Worm (Caenorhabditis elegans) whole organism, mixed stage, embryonic: ENCODE data around the gene abi-1.

Experiments
- M03D4.4 ChIP-seq: sonication (generic microtip); optimal IDR thresholded peaks from 2 replicates; lab custom pipeline; 2017; ENCODE audit warnings: mild to moderate bottlenecking, missing genetic modification characterization, missing compliant biosample characterization
- bed-3 ChIP-seq: fragments of 200-800 bp; sonication (Bioruptor generic); optimal IDR thresholded peaks from 3 replicates; lab custom pipeline; 2018; ENCODE audit warnings: mild to moderate bottlenecking, missing genetic modification characterization, moderate library complexity, missing compliant biosample characterization
- ceh-39 ChIP-seq: fragments of 150-350 bp; optimal IDR thresholded peaks from 2 replicates; lab custom pipeline; 2014; ENCODE audit warnings: missing biosample characterization, missing genetic modification characterization
- ceh-43 ChIP-seq: fragments of 200-800 bp; sonication (Bioruptor generic); optimal IDR thresholded peaks from 2 replicates; lab custom pipeline; 2018; ENCODE audit warnings: mild to moderate bottlenecking, missing genetic modification characterization, moderate library complexity, missing compliant biosample characterization
- ceh-83 ChIP-seq: fragments of 200-800 bp; sonication (Bioruptor generic); optimal IDR thresholded peaks from 2 replicates; lab custom pipeline; 2018; ENCODE audit warnings: mild to moderate bottlenecking, missing genetic modification characterization, missing compliant biosample characterization
- ces-1 ChIP-seq: fragments of 150-350 bp; optimal IDR thresholded peaks from 2 replicates; lab custom pipeline; 2014; ENCODE audit warnings: missing biosample characterization, missing genetic modification reagents, missing genetic modification characterization
- cnd-1 ChIP-seq: fragments of 200-800 bp; sonication (Bioruptor generic); optimal IDR thresholded peaks from 2 replicates; lab custom pipeline; 2018; ENCODE audit warnings: mild to moderate bottlenecking, missing genetic modification characterization, missing compliant biosample characterization
- drap-1 ChIP-seq: fragments of 200-800 bp; sonication (Bioruptor generic); optimal IDR thresholded peaks from 3 replicates; lab custom pipeline; 2018; ENCODE audit warnings: mild to moderate bottlenecking, missing genetic modification characterization, missing compliant biosample characterization
- elt-1 ChIP-seq: sonication (generic microtip); optimal IDR thresholded peaks from 2 replicates; lab custom pipeline; 2017; ENCODE audit warnings: missing genetic modification characterization, mild to moderate bottlenecking, missing compliant biosample characterization, antibody characterized with exemption, moderate library complexity, borderline replicate concordance; ENCODE audit not compliant: insufficient read depth
- elt-3 ChIP-seq: fragments of 150-350 bp; optimal IDR thresholded peaks from 2 replicates; lab custom pipeline; 2014; ENCODE audit warnings: missing biosample characterization, missing genetic modification characterization
- flh-1 ChIP-seq: fragments of 200-800 bp; sonication (Bioruptor generic); optimal IDR thresholded peaks from 2 replicates; lab custom pipeline; 2018; ENCODE audit warnings: mild to moderate bottlenecking, missing genetic modification characterization, moderate library complexity, missing compliant biosample characterization
- ham-2 ChIP-seq: fragments of 200-800 bp; sonication (Bioruptor generic); optimal IDR thresholded peaks from 2 replicates; lab custom pipeline; 2018; ENCODE audit warnings: mild to moderate bottlenecking, missing genetic modification characterization, missing compliant biosample characterization
- hlh-1 ChIP-seq: fragments of 150-350 bp; optimal IDR thresholded peaks from 2 replicates; lab custom pipeline; 2014; ENCODE audit warnings: missing biosample characterization, missing genetic modification reagents, missing genetic modification characterization
- lin-13 ChIP-seq: fragments of 150-350 bp; optimal IDR thresholded peaks from 2 replicates; lab custom pipeline; 2014; ENCODE audit warnings: missing biosample characterization, missing genetic modification characterization
- lin-32 ChIP-seq: fragments of 200-800 bp; sonication (Bioruptor generic); optimal IDR thresholded peaks from 2 replicates; lab custom pipeline; 2018; ENCODE audit warnings: mild to moderate bottlenecking, missing genetic modification characterization, missing compliant biosample characterization
- lsy-2 ChIP-seq: fragments of 150-350 bp; optimal IDR thresholded peaks from 2 replicates; lab custom pipeline; 2014; ENCODE audit warnings: missing biosample characterization, missing genetic modification characterization
- mab-5 ChIP-seq: fragments of 150-350 bp; optimal IDR thresholded peaks from 2 replicates; lab custom pipeline; 2014; ENCODE audit warnings: missing biosample characterization, missing genetic modification characterization
- mep-1 ChIP-seq: fragments of 150-350 bp; optimal IDR thresholded peaks from 2 replicates; lab custom pipeline; 2017; ENCODE audit warnings: missing biosample characterization, missing genetic modification reagents, missing genetic modification characterization, inconsistent platforms
- mls-2 ChIP-seq: sonication (generic microtip); optimal IDR thresholded peaks from 2 replicates; lab custom pipeline; 2016; ENCODE audit warnings: mild to moderate bottlenecking, missing genetic modification characterization, moderate library complexity, missing compliant biosample characterization
- nhr-12 ChIP-seq: fragments of 150-350 bp; optimal IDR thresholded peaks from 2 replicates; lab custom pipeline; 2014; ENCODE audit warnings: missing biosample characterization, missing genetic modification characterization
- nhr-2 ChIP-seq: fragments of 150-350 bp; optimal IDR thresholded peaks from 2 replicates; lab custom pipeline; 2014; ENCODE audit warnings: missing biosample characterization, missing genetic modification characterization
- nhr-237 ChIP-seq: fragments of 150-350 bp; optimal IDR thresholded peaks from 2 replicates; lab custom pipeline; 2014; ENCODE audit warnings: missing biosample characterization, missing genetic modification characterization
- nhr-28 ChIP-seq: fragments of 150-350 bp; optimal IDR thresholded peaks from 2 replicates; lab custom pipeline; 2014; ENCODE audit warnings: missing biosample characterization, missing genetic modification characterization
- nhr-76 ChIP-seq: sonication (generic microtip); optimal IDR thresholded peaks from 2 replicates; lab custom pipeline; 2017; ENCODE audit warnings: missing biosample characterization, missing genetic modification characterization
- pha-4 ChIP-seq: fragments of 150-350 bp; optimal IDR thresholded peaks from 2 replicates; lab custom pipeline; 2018; ENCODE audit warnings: missing biosample characterization, missing genetic modification reagents, missing genetic modification characterization
- sem-2 ChIP-seq: fragments of 200-800 bp; sonication (Bioruptor generic); optimal IDR thresholded peaks from 2 replicates; lab custom pipeline; 2018; ENCODE audit warnings: mild to moderate bottlenecking, missing genetic modification characterization, missing compliant biosample characterization
- snpc-4 ChIP-seq: fragments of 150-350 bp; optimal IDR thresholded peaks from 2 replicates; lab custom pipeline; 2014; ENCODE audit warnings: missing biosample characterization, missing genetic modification characterization
- sptf-1 ChIP-seq: sonication (generic microtip); optimal IDR thresholded peaks from 2 replicates; lab custom pipeline; 2017; ENCODE audit warnings: mild to moderate bottlenecking, missing genetic modification characterization, moderate library complexity, missing compliant biosample characterization
- tbx-8 ChIP-seq: fragments of 200-800 bp; sonication (Bioruptor generic); optimal IDR thresholded peaks from 2 replicates; lab custom pipeline; 2018; ENCODE audit warnings: mild to moderate bottlenecking, missing genetic modification characterization, moderate library complexity, missing compliant biosample characterization
- unc-120 ChIP-seq: sonication (generic microtip); optimal IDR thresholded peaks from 2 replicates; lab custom pipeline; 2017; ENCODE audit warnings: missing genetic modification characterization, missing compliant biosample characterization; ENCODE audit not compliant: poor library complexity, severe bottlenecking
- unc-39 ChIP-seq: fragments of 150-350 bp; optimal IDR thresholded peaks from 2 replicates; lab custom pipeline; 2014; ENCODE audit warnings: missing biosample characterization, missing genetic modification characterization
- unc-62 ChIP-seq: fragments of 150-350 bp; optimal IDR thresholded peaks from 2 replicates; lab custom pipeline; 2014; ENCODE audit warnings: missing biosample characterization, missing genetic modification reagents, missing genetic modification characterization
- zip-8 ChIP-seq: fragments of 150-350 bp; optimal IDR thresholded peaks from 2 replicates; lab custom pipeline; 2014; ENCODE audit warnings: missing biosample characterization, missing genetic modification characterization
- ztf-11 ChIP-seq: fragments of 150-350 bp; optimal IDR thresholded peaks from 2 replicates; lab custom pipeline; 2014; ENCODE audit warnings: missing biosample characterization, missing genetic modification characterization

abi-1 gene

ce11 chrIII:5717173-5717748 is 24.7 kb upstream of the abi-1 start:
- no peak for TF ChIP-seq nhr-2
- TF ChIP-seq ceh-43 (GFP tag; lab: Kevin White, UChicago) = no peak
- no peak for TF ChIP-seq snpc-4 (tag; lab: Kevin White, UChicago)
- no peak for TF ChIP-seq nhr-76 (tag; lab: Kevin White, UChicago)
- TF ChIP-seq elt-3 (tag; lab: Kevin White, UChicago) = no peak
- TF ChIP-seq flh-1 (GFP tag; lab: Kevin White, UChicago) = no peak
- TF ChIP-seq sem-2 = no peak
- TF ChIP-seq ztf-11 (tag; lab: Kevin White, UChicago) = no peak
- TF ChIP-seq drap-1 (GFP tag; lab: Kevin White, UChicago) = no peak
- no peak for TF ChIP-seq cnd-1 (tag; lab: Kevin White, UChicago)
- no peak for TF ChIP-seq unc-39 (tag; lab: Kevin White, UChicago)
- TF ChIP-seq M03D4.4 (tag; lab: Kevin White, UChicago) = no peak
- no peak for TF ChIP-seq nhr-28 (tag; lab: Kevin White, UChicago)
- TF ChIP-seq hlh-1 (tag; lab: Kevin White, UChicago) = no peak

DNA sequence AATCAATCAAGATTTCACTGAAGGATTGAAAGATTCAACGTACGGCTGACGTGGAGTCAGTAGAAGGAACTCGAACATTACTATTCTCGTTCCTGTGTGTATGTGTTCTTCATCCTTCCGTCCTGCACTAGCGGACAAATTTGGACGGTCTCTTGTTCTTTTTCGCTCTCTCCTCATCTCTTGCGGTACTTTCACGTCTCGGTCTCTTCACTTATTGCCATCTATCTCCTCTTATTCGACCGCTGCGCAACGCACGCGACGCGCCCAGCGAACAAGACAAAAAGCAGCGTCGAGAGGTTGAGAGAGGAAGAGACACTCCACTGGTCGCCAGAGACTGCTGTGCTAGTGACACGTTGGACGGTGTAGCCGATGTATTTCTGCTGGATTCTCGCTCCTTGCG is 22.9 kb upstream of the abi-1 start:
- TF ChIP-seq nhr-2 = peak; percentile 3
- TF ChIP-seq unc-120 = peak; percentile 86
- TF ChIP-seq mls-2 (tag; lab: Kevin White, UChicago) = peak; percentile 33
- TF ChIP-seq mep-1 (tag; lab: Kevin White, UChicago) = peak; percentile 88
- TF ChIP-seq hlh-1 (tag; lab: Kevin White, UChicago) = peak; percentile 42
- TF ChIP-seq ceh-39 (tag; lab: Kevin White, UChicago) = peak; percentile 48
- TF ChIP-seq unc-62 = peak; percentile 68
- TF ChIP-seq ceh-83 = no peak
- peak; percentile 54 for TF ChIP-seq nhr-237 (tag; lab: Kevin White, UChicago)
- peak; percentile 80 for TF ChIP-seq ces-1 (GFP tag; lab: Kevin White, UChicago)
- TF ChIP-seq ceh-43 (GFP tag; lab: Kevin White, UChicago) = no peak
- peak; percentile 38 for TF ChIP-seq drap-1 (GFP tag; lab: Kevin White, UChicago)
- TF ChIP-seq lsy-2 = peak; percentile 53
- peak; percentile 78 for TF ChIP-seq pha-4
- TF ChIP-seq ham-2 (GFP tag; lab: Kevin White, UChicago) = peak; percentile 91
- TF ChIP-seq sptf-1 (tag; lab: Kevin White, UChicago) = peak; percentile 30
- no peak for TF ChIP-seq bed-3 (GFP tag; lab: Kevin White, UChicago)
- no peak for TF ChIP-seq elt-3 (tag; lab: Kevin White, UChicago)
- peak; percentile 25 for TF ChIP-seq zip-8 (tag; lab: Kevin White, UChicago)
- peak; percentile 41 for TF ChIP-seq elt-1 (tag; lab: Kevin White, UChicago)
- no peak for TF ChIP-seq nhr-12 (tag; lab: Kevin White, UChicago)
- TF ChIP-seq ztf-11 (tag; lab: Kevin White, UChicago) = peak; percentile 40
- peak; percentile 50 for TF ChIP-seq lin-13

- no peak for TF ChIP-seq cnd-1 (tag; lab: Kevin White, UChicago)
- TF ChIP-seq mab-5 (tag; lab: Kevin White, UChicago) = no peak
- TF ChIP-seq lsy-2 = no peak
- no peak for TF ChIP-seq ces-1 (GFP tag; lab: Kevin White, UChicago)
- no peak for TF ChIP-seq lin-32 (GFP tag; lab: Kevin White, UChicago)
- TF ChIP-seq tbx-8 (GFP tag; lab: Kevin White, UChicago) = no peak
- no peak for TF ChIP-seq pha-4
- no peak for TF ChIP-seq drap-1 (GFP tag; lab: Kevin White, UChicago)
- no peak for TF ChIP-seq nhr-28 (tag; lab: Kevin White, UChicago)
- TF ChIP-seq unc-39 (tag; lab: Kevin White, UChicago) = no peak
- TF ChIP-seq unc-120 = no peak
- no peak for TF ChIP-seq ceh-83
- no peak for TF ChIP-seq zip-8 (tag; lab: Kevin White, UChicago)
- TF ChIP-seq unc-62 = no peak
- no peak for TF ChIP-seq nhr-237 (tag; lab: Kevin White, UChicago)
- TF ChIP-seq elt-3 (tag; lab: Kevin White, UChicago) = no peak
- no peak for TF ChIP-seq nhr-12 (tag; lab: Kevin White, UChicago)
Measured at ce11 chrIII:5714984-5715454, 22.5 kb upstream of the abi-1 start.
